Fruit fly (Drosophila melanogaster) whole organism, embryonic: ENCODE results near the gene GstD5.
A peak's percentile ranks its signal among the peaks of the same experiment; 100 is the strongest.

Experiments
- Bgb ChIP-seq: fragments of 200-800 bp; sonication (Bioruptor generic); IDR thresholded peaks from 2 replicates; pipeline ENCODE4 v1.3.6; 2022; ENCODE audit warnings: missing biosample characterization, missing genetic modification characterization; ENCODE audit not compliant: partially characterized antibody
- BtbVII ChIP-seq: fragments of 200-800 bp; sonication (Bioruptor generic); optimal IDR thresholded peaks from 3 replicates; lab custom pipeline; 2017; ENCODE audit warnings: missing biosample characterization, mild to moderate bottlenecking, missing genetic modification characterization
- CG10209 ChIP-seq: fragments of 200-800 bp; sonication (Bioruptor generic); optimal IDR thresholded peaks from 3 replicates; lab custom pipeline; 2017; ENCODE audit warnings: missing biosample characterization, mild to moderate bottlenecking, missing genetic modification characterization, missing genetic modification reagents
- CG1024 ChIP-seq: fragments of 200-800 bp; sonication (Bioruptor generic); IDR thresholded peaks from 2 replicates; pipeline ENCODE4 v1.3.6; 2022; ENCODE audit warnings: missing biosample characterization, missing genetic modification characterization
- CG11093 ChIP-seq: fragments of 200-800 bp; sonication (Bioruptor generic); IDR thresholded peaks from 3 replicates; pipeline ENCODE4 v1.3.6; 2022; ENCODE audit warnings: missing biosample characterization, missing genetic modification characterization
- CG14860 ChIP-seq: fragments of 200-800 bp; sonication (Bioruptor generic); IDR thresholded peaks from 3 replicates; pipeline ENCODE4 v1.3.6; 2022; ENCODE audit warnings: missing biosample characterization, missing genetic modification characterization; ENCODE audit not compliant: partially characterized antibody
- CG14965 ChIP-seq: fragments of 200-800 bp; sonication (Bioruptor generic); optimal IDR thresholded peaks from 2 replicates; lab custom pipeline; 2016; ENCODE audit warnings: missing biosample characterization, missing genetic modification characterization, borderline replicate concordance
- CG15514 ChIP-seq: fragments of 200-800 bp; sonication (Bioruptor generic); optimal IDR thresholded peaks from 3 replicates; lab custom pipeline; 2017; ENCODE audit warnings: missing biosample characterization, missing genetic modification characterization, mild to moderate bottlenecking, moderate library complexity, missing genetic modification reagents
- CG17912 ChIP-seq: fragments of 200-800 bp; sonication (Bioruptor generic); optimal IDR thresholded peaks from 2 replicates; lab custom pipeline; 2018; ENCODE audit warnings: missing biosample characterization, mild to moderate bottlenecking, missing genetic modification characterization
- CG1832 ChIP-seq: fragments of 200-800 bp; sonication (Bioruptor generic); optimal IDR thresholded peaks from 2 replicates; lab custom pipeline; 2017; ENCODE audit warnings: missing biosample characterization, mild to moderate bottlenecking, missing genetic modification characterization, inconsistent platforms
- CG2116 ChIP-seq: fragments of 200-800 bp; sonication (Bioruptor generic); optimal IDR thresholded peaks from 3 replicates; lab custom pipeline; 2018; ENCODE audit warnings: missing biosample characterization, mild to moderate bottlenecking, missing genetic modification characterization
- CG2129 ChIP-seq: fragments of 200-800 bp; sonication (Bioruptor generic); IDR thresholded peaks from 2 replicates; pipeline ENCODE4 v1.3.6; 2022; ENCODE audit warnings: missing biosample characterization, missing genetic modification characterization; ENCODE audit not compliant: partially characterized antibody
- CG30020 ChIP-seq: fragments of 200-800 bp; optimal IDR thresholded peaks from 2 replicates; lab custom pipeline; 2019; ENCODE audit warnings: missing biosample characterization, mild to moderate bottlenecking, missing genetic modification characterization, moderate library complexity
- CG34224 ChIP-seq: fragments of 200-800 bp; sonication (Bioruptor generic); IDR thresholded peaks from 3 replicates; pipeline ENCODE4 v1.3.6; 2022; ENCODE audit warnings: missing biosample characterization, missing genetic modification characterization; ENCODE audit not compliant: partially characterized antibody
- CG6791 ChIP-seq: fragments of 200-800 bp; sonication (Bioruptor generic); IDR thresholded peaks from 3 replicates; pipeline ENCODE4 v1.3.6; 2022; ENCODE audit warnings: missing biosample characterization, missing genetic modification characterization; ENCODE audit not compliant: partially characterized antibody
- CG8924 ChIP-seq: fragments of 200-800 bp; optimal IDR thresholded peaks from 3 replicates; lab custom pipeline; 2019; ENCODE audit warnings: missing biosample characterization, mild to moderate bottlenecking, missing genetic modification characterization, moderate library complexity
- CG9797 ChIP-seq: fragments of 200-800 bp; sonication (Bioruptor generic); optimal IDR thresholded peaks from 3 replicates; lab custom pipeline; 2018; ENCODE audit warnings: missing biosample characterization, mild to moderate bottlenecking, missing genetic modification characterization
- CTCF ChIP-seq: fragments of 200-800 bp; sonication (Bioruptor generic); optimal IDR thresholded peaks from 2 replicates; lab custom pipeline; 2017; ENCODE audit warnings: missing biosample characterization, mild to moderate bottlenecking, missing genetic modification characterization, moderate library complexity
- Dad ChIP-seq: fragments of 200-800 bp; sonication (Bioruptor generic); optimal IDR thresholded peaks from 3 replicates; lab custom pipeline; 2016; ENCODE audit warnings: missing biosample characterization, missing genetic modification characterization
- Dll ChIP-seq: fragments of 200-800 bp; sonication (Bioruptor generic); IDR thresholded peaks from 4 replicates; pipeline ENCODE4 v1.3.6; 2022; ENCODE audit warnings: missing biosample characterization, missing genetic modification characterization; ENCODE audit not compliant: partially characterized antibody
- Dref ChIP-seq: fragments of 200-800 bp; sonication (Bioruptor generic); IDR thresholded peaks from 2 replicates; pipeline ENCODE4 v1.3.6; 2022; ENCODE audit warnings: missing biosample characterization, missing genetic modification characterization
- HLH3B ChIP-seq: fragments of 200-800 bp; sonication (Bioruptor generic); IDR thresholded peaks from 2 replicates; pipeline ENCODE4 v1.3.6; 2022; ENCODE audit warnings: missing biosample characterization, missing genetic modification characterization
- HLH4C ChIP-seq: fragments of 200-800 bp; sonication (Bioruptor generic); IDR thresholded peaks from 3 replicates; pipeline ENCODE4 v1.3.6; 2022; ENCODE audit warnings: missing biosample characterization, missing genetic modification characterization; ENCODE audit not compliant: partially characterized antibody
- HmgD ChIP-seq: fragments of 200-800 bp; sonication (Bioruptor generic); optimal IDR thresholded peaks from 3 replicates; lab custom pipeline; 2016; ENCODE audit warnings: missing biosample characterization, missing genetic modification characterization
- Opbp ChIP-seq: fragments of 200-800 bp; sonication (Bioruptor generic); IDR thresholded peaks from 3 replicates; pipeline ENCODE4 v1.3.6; 2022; ENCODE audit warnings: missing biosample characterization, missing genetic modification characterization; ENCODE audit not compliant: partially characterized antibody
- Ptx1 ChIP-seq: fragments of 200-800 bp; sonication (Bioruptor generic); IDR thresholded peaks from 2 replicates; pipeline ENCODE4 v1.3.6; 2022; ENCODE audit warnings: missing biosample characterization, missing genetic modification characterization
- Sry-δ ChIP-seq: fragments of 200-800 bp; sonication (Bioruptor generic); optimal IDR thresholded peaks from 2 replicates; lab custom pipeline; 2016; ENCODE audit warnings: missing biosample characterization, missing genetic modification characterization
- Ssrp ChIP-seq: fragments of 200-800 bp; sonication (Bioruptor generic); optimal IDR thresholded peaks from 2 replicates; lab custom pipeline; 2018; ENCODE audit warnings: missing biosample characterization, mild to moderate bottlenecking, missing genetic modification characterization, moderate library complexity
- Xbp1 ChIP-seq: fragments of 200-800 bp; sonication (Bioruptor generic); optimal IDR thresholded peaks from 3 replicates; lab custom pipeline; 2016; ENCODE audit warnings: missing biosample characterization, mild to moderate bottlenecking, missing genetic modification characterization
- YL-1 ChIP-seq: fragments of 200-800 bp; sonication (Bioruptor generic); optimal IDR thresholded peaks from 3 replicates; lab custom pipeline; 2017; ENCODE audit warnings: missing biosample characterization, mild to moderate bottlenecking, missing genetic modification characterization
- ato ChIP-seq: fragments of 200-800 bp; sonication (Bioruptor generic); IDR thresholded peaks from 2 replicates; pipeline ENCODE4 v1.3.6; 2022; ENCODE audit warnings: missing biosample characterization, missing genetic modification characterization; ENCODE audit not compliant: partially characterized antibody
- ci ChIP-seq: fragments of 200-800 bp; sonication (Bioruptor generic); IDR thresholded peaks from 3 replicates; pipeline ENCODE4 v1.3.6; 2022; ENCODE audit warnings: missing biosample characterization, missing genetic modification characterization
- corto ChIP-seq: fragments of 200-800 bp; sonication (Bioruptor generic); optimal IDR thresholded peaks from 2 replicates; lab custom pipeline; 2016; ENCODE audit warnings: missing biosample characterization, mild to moderate bottlenecking, missing genetic modification characterization, moderate library complexity
- dm ChIP-seq: fragments of 200-800 bp; sonication (Bioruptor generic); optimal IDR thresholded peaks from 3 replicates; lab custom pipeline; 2016; ENCODE audit warnings: missing biosample characterization, missing genetic modification characterization
- exex ChIP-seq: fragments of 200-800 bp; sonication (Bioruptor generic); optimal IDR thresholded peaks from 4 replicates; lab custom pipeline; 2018; ENCODE audit warnings: missing biosample characterization, mild to moderate bottlenecking, missing genetic modification characterization, moderate library complexity
- ftz-f1 ChIP-seq: fragments of 200-800 bp; sonication (Bioruptor generic); optimal IDR thresholded peaks from 2 replicates; lab custom pipeline; 2016; ENCODE audit warnings: missing biosample characterization, missing genetic modification characterization
- gfzf ChIP-seq: fragments of 200-800 bp; sonication (Bioruptor generic); optimal IDR thresholded peaks from 2 replicates; lab custom pipeline; 2016; ENCODE audit warnings: missing biosample characterization, mild to moderate bottlenecking, missing genetic modification characterization, moderate library complexity
- grn ChIP-seq: fragments of 200-800 bp; sonication (Bioruptor generic); optimal IDR thresholded peaks from 3 replicates; lab custom pipeline; 2017; ENCODE audit warnings: missing biosample characterization, missing genetic modification characterization
- gsb ChIP-seq: fragments of 200-800 bp; sonication (Bioruptor generic); IDR thresholded peaks from 2 replicates; pipeline ENCODE4 v1.3.6; 2022; ENCODE audit warnings: missing biosample characterization, missing genetic modification characterization
- hbn ChIP-seq: fragments of 200-800 bp; sonication (Bioruptor generic); IDR thresholded peaks from 2 replicates; pipeline ENCODE4 v1.3.6; 2022; ENCODE audit warnings: missing biosample characterization, missing genetic modification characterization; ENCODE audit not compliant: partially characterized antibody
- nmo ChIP-seq: fragments of 200-800 bp; sonication (Bioruptor generic); optimal IDR thresholded peaks from 2 replicates; lab custom pipeline; 2018; ENCODE audit warnings: missing biosample characterization, mild to moderate bottlenecking, missing genetic modification characterization, moderate library complexity
- nom ChIP-seq: fragments of 200-800 bp; sonication (Bioruptor generic); optimal IDR thresholded peaks from 2 replicates; lab custom pipeline; 2017; ENCODE audit warnings: missing biosample characterization, missing genetic modification characterization, mild to moderate bottlenecking, moderate library complexity, missing genetic modification reagents
- phol ChIP-seq: fragments of 200-800 bp; sonication (Bioruptor generic); optimal IDR thresholded peaks from 3 replicates; lab custom pipeline; 2018; ENCODE audit warnings: missing biosample characterization, mild to moderate bottlenecking, missing genetic modification characterization, moderate library complexity
- psq ChIP-seq: fragments of 200-800 bp; sonication (Bioruptor generic); optimal IDR thresholded peaks from 2 replicates; lab custom pipeline; 2017; ENCODE audit warnings: missing biosample characterization, missing genetic modification characterization
- pzg ChIP-seq: fragments of 200-800 bp; sonication (Bioruptor generic); optimal IDR thresholded peaks from 3 replicates; lab custom pipeline; 2018; ENCODE audit warnings: missing biosample characterization, mild to moderate bottlenecking, missing genetic modification characterization, moderate library complexity
- row ChIP-seq: fragments of 200-800 bp; sonication (Bioruptor generic); IDR thresholded peaks from 3 replicates; pipeline ENCODE4 v1.3.6; 2022; ENCODE audit warnings: missing biosample characterization, missing genetic modification characterization
- stwl ChIP-seq: fragments of 200-800 bp; sonication (Bioruptor generic); optimal IDR thresholded peaks from 3 replicates; lab custom pipeline; 2018; ENCODE audit warnings: missing biosample characterization, mild to moderate bottlenecking, missing genetic modification characterization, moderate library complexity
- unc-4 ChIP-seq: fragments of 200-800 bp; sonication (Bioruptor generic); IDR thresholded peaks from 2 replicates; pipeline ENCODE4 v1.3.6; 2022; ENCODE audit warnings: missing biosample characterization, missing genetic modification characterization; ENCODE audit not compliant: partially characterized antibody

GstD5 gene

DNA sequence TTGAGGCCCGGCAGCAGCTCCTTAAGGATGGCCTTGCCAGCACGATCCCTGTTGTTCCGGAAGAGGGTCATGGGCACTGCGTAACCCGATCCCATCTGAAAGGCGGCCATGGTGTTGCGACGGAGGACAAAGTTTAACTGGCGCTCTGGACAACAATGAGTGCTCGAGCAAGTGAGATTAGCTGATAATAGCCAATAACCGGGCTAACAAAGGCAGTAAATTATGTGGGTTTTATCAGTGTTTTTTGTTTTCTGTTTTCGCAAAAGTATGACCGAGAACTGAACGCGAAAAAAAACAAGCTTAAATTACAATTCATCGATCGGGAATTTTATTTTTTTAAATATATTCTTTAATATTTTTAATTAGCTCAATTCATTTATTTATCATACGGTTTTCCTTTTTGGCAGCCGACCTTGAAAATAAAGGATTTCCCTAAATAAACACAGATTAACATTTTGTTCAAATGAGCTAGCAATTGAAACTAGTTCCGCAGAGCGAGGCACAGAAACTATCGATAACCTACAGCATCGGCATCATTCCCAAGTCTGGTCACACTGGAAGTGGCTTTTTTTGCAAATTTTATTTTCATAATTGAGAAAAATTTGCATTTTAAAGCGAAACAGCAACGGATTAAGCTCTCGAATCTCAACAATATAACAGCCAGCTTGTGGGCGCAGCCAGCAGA is 37.9 kb downstream of the GstD5 start, which contains the start of the genes Dip-C and pps (continued):
- TF ChIP-seq corto (GFP tag; lab: Kevin White, UChicago): no peak
- TF ChIP-seq CG11093 (GFP tag; lab: Robert Waterston, UW): no peak
- TF ChIP-seq CG2129 (GFP tag; lab: Robert Waterston, UW): peak; percentile 40; the same call in 1 of the 2 replicates
- peak; percentile 73 for TF ChIP-seq row (GFP tag; lab: Robert Waterston, UW)
- TF ChIP-seq CG8924 (tag; lab: Kevin White, UChicago): peak; percentile 37
- no peak for TF ChIP-seq CG1832 (GFP tag; lab: Kevin White, UChicago)
- TF ChIP-seq CG14965 (GFP tag; lab: Kevin White, UChicago): no peak
- TF ChIP-seq ato (GFP tag; lab: Robert Waterston, UW): peak; percentile 58; the same call in 1 of the 2 replicates
- TF ChIP-seq phol (tag; lab: Kevin White, UChicago): peak; percentile 46
- peak; percentile 74 for TF ChIP-seq Bgb (GFP tag; lab: Robert Waterston, UW)
- TF ChIP-seq grn (GFP tag; lab: Kevin White, UChicago): no peak
- TF ChIP-seq YL-1 (GFP tag; lab: Kevin White, UChicago): peak; percentile 84
- TF ChIP-seq nom (GFP tag; lab: Kevin White, UChicago): peak; percentile 43
- peak; percentile 75 for TF ChIP-seq Dref (GFP tag; lab: Robert Waterston, UW)
- TF ChIP-seq Xbp1 (GFP tag; lab: Kevin White, UChicago): peak; percentile 3
- TF ChIP-seq Sry-δ (GFP tag; lab: Kevin White, UChicago): peak; percentile 60
- peak; percentile 40 for TF ChIP-seq nmo (GFP tag; lab: Kevin White, UChicago)
- no peak for TF ChIP-seq CTCF (GFP tag; lab: Kevin White, UChicago)
- TF ChIP-seq CG1024 (GFP tag; lab: Robert Waterston, UW): no peak
- no peak for TF ChIP-seq CG10209 (GFP tag; lab: Kevin White, UChicago)
- TF ChIP-seq stwl: peak; percentile 91
- TF ChIP-seq CG15514 (GFP tag; lab: Kevin White, UChicago): peak; percentile 99
- TF ChIP-seq dm (GFP tag; lab: Kevin White, UChicago): no peak
- no peak for TF ChIP-seq BtbVII (GFP tag; lab: Kevin White, UChicago)
- TF ChIP-seq unc-4 (GFP tag; lab: Robert Waterston, UW): peak; percentile 79
- peak; percentile 73 for TF ChIP-seq hbn (GFP tag; lab: Robert Waterston, UW)
- TF ChIP-seq pzg (GFP tag; lab: Kevin White, UChicago): peak; percentile 69
- peak; percentile 70 for TF ChIP-seq CG9797 (GFP tag; lab: Kevin White, UChicago)
- TF ChIP-seq CG14860 (GFP tag; lab: Robert Waterston, UW): peak; percentile 35; the same call in 1 of the 3 replicates
- no peak for TF ChIP-seq ci
- TF ChIP-seq CG17912 (GFP tag; lab: Kevin White, UChicago): no peak
- TF ChIP-seq HLH4C (GFP tag; lab: Robert Waterston, UW): peak; percentile 68; the same call in 2 of the 3 replicates
- no peak for TF ChIP-seq Ssrp (tag; lab: Kevin White, UChicago)
- peak; percentile 81 for TF ChIP-seq CG6791 (GFP tag; lab: Robert Waterston, UW)
- TF ChIP-seq gsb (GFP tag; lab: Robert Waterston, UW): no peak
- no peak for TF ChIP-seq Ptx1 (GFP tag; lab: Robert Waterston, UW)
- peak; percentile 35 for TF ChIP-seq CG2116 (GFP tag; lab: Kevin White, UChicago)
- no peak for TF ChIP-seq psq (GFP tag; lab: Kevin White, UChicago)
- TF ChIP-seq exex (tag; lab: Kevin White, UChicago): peak; percentile 59
- peak; percentile 80 for TF ChIP-seq gfzf (GFP tag; lab: Kevin White, UChicago)
- TF ChIP-seq HmgD (GFP tag; lab: Kevin White, UChicago): no peak
- peak; percentile 75 for TF ChIP-seq Dll
- TF ChIP-seq Dad (GFP tag; lab: Kevin White, UChicago): no peak
- peak; percentile 78 for TF ChIP-seq ftz-f1
- peak; percentile 70 for TF ChIP-seq Opbp (GFP tag; lab: Robert Waterston, UW)
- no peak for TF ChIP-seq HLH3B (GFP tag; lab: Robert Waterston, UW)
- TF ChIP-seq CG34224: peak; percentile 70
- TF ChIP-seq CG30020 (tag; lab: Kevin White, UChicago): peak; percentile 27
